Worm (Caenorhabditis elegans) whole organism, L4 larva: Measurements from ENCODE around the gene C14H10.3.

Experiments
- F10B5.3 ChIP-seq: sonication (generic microtip); optimal IDR thresholded peaks from 2 replicates; lab custom pipeline; 2016; ENCODE audit warnings: mild to moderate bottlenecking, missing genetic modification characterization, missing compliant biosample characterization
- F26F4.8 ChIP-seq: fragments of 200-800 bp; sonication (Bioruptor generic); conservative IDR thresholded peaks from 2 replicates; pipeline ENCODE4 v1.3.6; 2022; ENCODE audit warnings: missing genetic modification characterization, missing compliant biosample characterization
- Y75B8A.6 ChIP-seq: fragments of 200-800 bp; sonication (Bioruptor generic); IDR thresholded peaks from 2 replicates; pipeline ENCODE4 v1.3.6; 2022; ENCODE audit warnings: missing genetic modification reagents, missing genetic modification characterization, missing compliant biosample characterization
- ZK337.2 ChIP-seq: fragments of 200-800 bp; sonication (Bioruptor generic); IDR thresholded peaks from 2 replicates; pipeline ENCODE4 v1.3.6; 2022; ENCODE audit warnings: missing genetic modification reagents, missing genetic modification characterization, missing compliant biosample characterization
- ZK546.5 ChIP-seq, 2 experiments: sonication (generic microtip); optimal IDR thresholded peaks; 2 replicates each; lab custom pipeline; 2017; ENCODE audit warnings: missing biosample characterization in 2 of 2, missing genetic modification characterization in 2 of 2
- aha-1 ChIP-seq: fragments of 150-350 bp; peaks from one replicate; lab custom pipeline; 2014; ENCODE audit warnings: missing biosample characterization, missing genetic modification characterization
- ama-1 ChIP-seq: fragments of 150-350 bp; optimal IDR thresholded peaks from 2 replicates; lab custom pipeline; 2014; ENCODE audit warnings: inconsistent platforms, mixed read lengths
- arid-1 ChIP-seq: fragments of 200-800 bp; sonication (Bioruptor generic); conservative IDR thresholded peaks from 2 replicates; pipeline ENCODE4 v1.3.6; 2022; ENCODE audit warnings: missing genetic modification reagents, missing genetic modification characterization, missing compliant biosample characterization
- attf-4 ChIP-seq: sonication (generic microtip); optimal IDR thresholded peaks from 3 replicates; lab custom pipeline; 2017; ENCODE audit warnings: missing biosample characterization, missing genetic modification characterization
- ceh-82 ChIP-seq: sonication (generic microtip); optimal IDR thresholded peaks from 2 replicates; lab custom pipeline; 2017; ENCODE audit warnings: missing biosample characterization, missing genetic modification characterization
- ctbp-1 ChIP-seq: fragments of 200-800 bp; sonication (Bioruptor generic); IDR thresholded peaks from 2 replicates; pipeline ENCODE4 v1.3.6; 2022; ENCODE audit warnings: missing genetic modification reagents, missing genetic modification characterization, missing compliant biosample characterization
- daf-12 ChIP-seq: fragments of 150-350 bp; optimal IDR thresholded peaks from 2 replicates; lab custom pipeline; 2014; ENCODE audit warnings: missing biosample characterization, missing genetic modification reagents, missing genetic modification characterization
- daf-16 ChIP-seq, 3 experiments: sonication (generic microtip); optimal IDR thresholded peaks; 2 replicates each; lab custom pipeline; 2016 to 2017; ENCODE audit warnings: missing genetic modification characterization in 3 of 3, missing genetic modification reagents in 3 of 3, mild to moderate bottlenecking in 2 of 3, missing compliant biosample characterization in 2 of 3, missing biosample characterization in 1 of 3, moderate library complexity in 1 of 3
- daf-8 ChIP-seq: fragments of 200-800 bp; sonication (Bioruptor generic); IDR thresholded peaks from 2 replicates; pipeline ENCODE4 v1.3.6; 2022; ENCODE audit warnings: missing genetic modification characterization, missing compliant biosample characterization
- dpl-1 ChIP-seq: fragments of 150-350 bp; optimal IDR thresholded peaks from 2 replicates; lab custom pipeline; 2014; ENCODE audit warnings: missing biosample characterization, missing genetic modification reagents, missing genetic modification characterization
- dve-1 ChIP-seq: sonication (generic microtip); optimal IDR thresholded peaks from 2 replicates; lab custom pipeline; 2017; ENCODE audit warnings: antibody characterized with exemption, mild to moderate bottlenecking, missing genetic modification characterization, missing compliant biosample characterization; ENCODE audit not compliant: insufficient read depth
- egl-43 ChIP-seq: fragments of 200-800 bp; sonication (Bioruptor generic); IDR thresholded peaks from 2 replicates; pipeline ENCODE4 v1.3.6; 2022; ENCODE audit warnings: missing genetic modification reagents, missing genetic modification characterization, missing compliant biosample characterization
- jun-1 ChIP-seq: fragments of 150-350 bp; optimal IDR thresholded peaks from 2 replicates; lab custom pipeline; 2014; ENCODE audit warnings: missing biosample characterization, missing genetic modification reagents, missing genetic modification characterization
- lim-7 ChIP-seq: fragments of 200-800 bp; sonication (Bioruptor generic); IDR thresholded peaks from 2 replicates; pipeline ENCODE4 v1.3.6; 2022; ENCODE audit warnings: missing genetic modification characterization, missing compliant biosample characterization
- lin-1 ChIP-seq: fragments of 200-800 bp; sonication (Bioruptor generic); IDR thresholded peaks from 2 replicates; pipeline ENCODE4 v1.3.6; 2022; ENCODE audit warnings: missing genetic modification reagents, missing genetic modification characterization, missing compliant biosample characterization
- lin-29 ChIP-seq: fragments of 200-800 bp; sonication (Bioruptor generic); IDR thresholded peaks from 2 replicates; pipeline ENCODE4 v1.3.6; 2022; ENCODE audit warnings: missing genetic modification reagents, missing genetic modification characterization, missing compliant biosample characterization
- lin-38 ChIP-seq: fragments of 200-800 bp; sonication (Bioruptor generic); IDR thresholded peaks from 2 replicates; pipeline ENCODE4 v1.3.6; 2022; ENCODE audit warnings: missing genetic modification reagents, missing genetic modification characterization, missing compliant biosample characterization
- lin-39 ChIP-seq: fragments of 150-350 bp; optimal IDR thresholded peaks from 2 replicates; lab custom pipeline; 2014; ENCODE audit warnings: missing biosample characterization, missing genetic modification reagents, missing genetic modification characterization
- lir-3 ChIP-seq: sonication (generic microtip); optimal IDR thresholded peaks from 2 replicates; lab custom pipeline; 2016; ENCODE audit warnings: mild to moderate bottlenecking, missing genetic modification characterization, missing compliant biosample characterization
- mdl-1 ChIP-seq, 2 experiments: fragments of 150-350 bp in 1 of 2; sonication (generic microtip) in 1 of 2; optimal IDR thresholded peaks; 2 replicates each; lab custom pipeline; 2014 to 2017; ENCODE audit warnings: missing biosample characterization in 2 of 2, missing genetic modification characterization in 2 of 2
- mdt-29 ChIP-seq: fragments of 200-800 bp; sonication (Bioruptor generic); IDR thresholded peaks from 2 replicates; pipeline ENCODE4 v1.3.6; 2022; ENCODE audit warnings: missing genetic modification reagents, missing genetic modification characterization, missing compliant biosample characterization
- mep-1 ChIP-seq: fragments of 150-350 bp; sonication (generic microtip); optimal IDR thresholded peaks from 3 replicates; lab custom pipeline; 2014; ENCODE audit warnings: missing biosample characterization, missing genetic modification characterization
- nhr-10 ChIP-seq: fragments of 150-350 bp; optimal IDR thresholded peaks from 2 replicates; lab custom pipeline; 2014; ENCODE audit warnings: missing biosample characterization, missing genetic modification characterization
- nhr-111 ChIP-seq: fragments of 200-800 bp; sonication (Bioruptor generic); optimal IDR thresholded peaks from 2 replicates; lab custom pipeline; 2018; ENCODE audit warnings: mild to moderate bottlenecking, missing genetic modification characterization, missing compliant biosample characterization
- nhr-25 ChIP-seq: sonication (generic microtip); optimal IDR thresholded peaks from 2 replicates; lab custom pipeline; 2017; ENCODE audit warnings: missing genetic modification characterization, mild to moderate bottlenecking, missing compliant biosample characterization, antibody characterized with exemption, moderate library complexity, borderline replicate concordance; ENCODE audit not compliant: insufficient read depth
- nhr-28 ChIP-seq: fragments of 150-350 bp; optimal IDR thresholded peaks from 2 replicates; lab custom pipeline; 2014; ENCODE audit warnings: missing biosample characterization, missing genetic modification characterization
- nhr-41 ChIP-seq: fragments of 200-800 bp; sonication (Bioruptor generic); IDR thresholded peaks from 2 replicates; pipeline ENCODE4 v1.3.6; 2022; ENCODE audit warnings: missing genetic modification reagents, missing genetic modification characterization, missing compliant biosample characterization
- nhr-6 ChIP-seq: fragments of 150-350 bp; optimal IDR thresholded peaks from 2 replicates; lab custom pipeline; 2014; ENCODE audit warnings: missing biosample characterization, missing genetic modification characterization
- nhr-77 ChIP-seq: fragments of 150-350 bp; optimal IDR thresholded peaks from 2 replicates; lab custom pipeline; 2014; ENCODE audit warnings: missing biosample characterization, missing genetic modification characterization
- pha-4 ChIP-seq, 2 experiments: fragments of 150-350 bp in 1 of 2; fragments of 200-800 bp in 1 of 2; sonication (Bioruptor generic) in 1 of 2; IDR thresholded peaks in 1 of 2; optimal IDR thresholded peaks in 1 of 2; 2 replicates each; pipeline versions ENCODE4 v1.3.6 to Lab custom; 2014 to 2022; ENCODE audit warnings: missing genetic modification characterization in 2 of 2, missing genetic modification reagents in 2 of 2, missing biosample characterization in 1 of 2, missing compliant biosample characterization in 1 of 2
- php-3 ChIP-seq: fragments of 200-800 bp; sonication (Bioruptor generic); IDR thresholded peaks from 2 replicates; pipeline ENCODE4 v1.3.6; 2022; ENCODE audit warnings: missing genetic modification reagents, missing genetic modification characterization, missing compliant biosample characterization
- saeg-2 ChIP-seq: fragments of 200-800 bp; sonication (Bioruptor generic); IDR thresholded peaks from 2 replicates; pipeline ENCODE4 v1.3.6; 2022; ENCODE audit warnings: missing genetic modification reagents, missing genetic modification characterization, missing compliant biosample characterization
- sdz-12 ChIP-seq: fragments of 200-800 bp; sonication (Bioruptor generic); optimal IDR thresholded peaks from 2 replicates; lab custom pipeline; 2018; ENCODE audit warnings: mild to moderate bottlenecking, missing genetic modification characterization, missing compliant biosample characterization
- set-16 ChIP-seq: fragments of 200-800 bp; sonication (Bioruptor generic); IDR thresholded peaks from 2 replicates; pipeline ENCODE4 v1.3.6; 2022; ENCODE audit warnings: missing genetic modification reagents, missing genetic modification characterization, missing compliant biosample characterization
- snpc-1.2 ChIP-seq: fragments of 200-800 bp; sonication (Bioruptor generic); IDR thresholded peaks from 2 replicates; pipeline ENCODE4 v1.3.6; 2022; ENCODE audit warnings: missing genetic modification reagents, missing genetic modification characterization, missing compliant biosample characterization
- snpc-4 ChIP-seq: fragments of 150-350 bp; optimal IDR thresholded peaks from 2 replicates; lab custom pipeline; 2014; ENCODE audit warnings: missing biosample characterization, missing genetic modification characterization
- tag-97 ChIP-seq: fragments of 200-800 bp; sonication (Bioruptor generic); IDR thresholded peaks from 2 replicates; pipeline ENCODE4 v1.3.6; 2022; ENCODE audit warnings: missing genetic modification characterization, missing compliant biosample characterization
- tra-1 ChIP-seq: fragments of 200-800 bp; sonication (Bioruptor generic); IDR thresholded peaks from 2 replicates; pipeline ENCODE4 v1.3.6; 2022; ENCODE audit warnings: missing genetic modification reagents, missing genetic modification characterization, missing compliant biosample characterization
- unc-62 ChIP-seq, 3 experiments: fragments of 150-350 bp in 1 of 3; sonication (generic microtip); optimal IDR thresholded peaks in 2 of 3; peaks in 1 of 3; 1 replicate in 1 of 3; 2 replicates in 2 of 3; lab custom pipeline; 2014 to 2017; ENCODE audit warnings: missing biosample characterization in 3 of 3, missing genetic modification characterization in 3 of 3, missing genetic modification reagents in 3 of 3, missing genotype in 1 of 3
- vab-7 ChIP-seq: fragments of 200-800 bp; sonication (Bioruptor generic); IDR thresholded peaks from 2 replicates; pipeline ENCODE4 v1.3.6; 2022; ENCODE audit warnings: missing genetic modification reagents, missing genetic modification characterization, missing compliant biosample characterization
- zfp-3 ChIP-seq: fragments of 200-800 bp; sonication (Bioruptor generic); conservative IDR thresholded peaks from 2 replicates; pipeline ENCODE4 v1.3.6; 2022; ENCODE audit warnings: missing genetic modification reagents, missing genetic modification characterization, missing compliant biosample characterization
- zip-11 ChIP-seq: fragments of 200-800 bp; sonication (Bioruptor generic); IDR thresholded peaks from 2 replicates; pipeline ENCODE4 v1.3.6; 2022; ENCODE audit warnings: missing genetic modification characterization, missing compliant biosample characterization

Gene C14H10.3

ce11 chrX:10199202-10199601 lies 28.7 kb downstream of the C14H10.3 start:
- TF ChIP-seq php-3 (no peak), pha-4 (GFP tag; IDR thresholded peaks at IDR 0.05; lab: Robert Waterston, UW) (no peak), pha-4 (tag; optimal IDR thresholded peaks at IDR 0.05; lab: Kevin White, UChicago) (no peak), jun-1 (tag; lab: Kevin White, UChicago) (no peak), unc-62 (GFP tag; optimal IDR thresholded peaks at IDR 0.05 in 1 of 2; lab: Kevin White, UChicago) (peak in 1 of 2 experiments; percentile 64), unc-62 (tag; optimal IDR thresholded peaks at IDR 0.05; lab: Kevin White, UChicago) (no peak), lin-1 (GFP tag; lab: Robert Waterston, UW) (no peak)

- TF ChIP-seq ama-1 (no peak), zip-11 (GFP tag; lab: Robert Waterston, UW) (no peak), Y75B8A.6 (no peak), lin-39 (tag; lab: Kevin White, UChicago) (no peak), zfp-3 (no peak), F10B5.3 (no peak), lin-29 (GFP tag; lab: Robert Waterston, UW) (no peak), snpc-1.2 (GFP tag; lab: Robert Waterston, UW) (no peak), nhr-25 (tag; lab: Kevin White, UChicago) (peak; percentile 39), mep-1 (peak; percentile 90), tra-1 (GFP tag; lab: Robert Waterston, UW) (no peak), daf-12 (no peak), tag-97 (GFP tag; lab: Robert Waterston, UW) (no peak), daf-16 (GFP tag; optimal IDR thresholded peaks at IDR 0.05; lab: Kevin White, UChicago) (no peak), daf-16 (tag; optimal IDR thresholded peaks at IDR 0.05; lab: Kevin White, UChicago) (peak; percentile 50), ceh-82 (tag; lab: Kevin White, UChicago) (no peak), attf-4 (tag; lab: Kevin White, UChicago) (no peak), egl-43 (no peak), aha-1 (tag; lab: Kevin White, UChicago) (peak; percentile 59), sdz-12 (no peak), nhr-41 (GFP tag; lab: Robert Waterston, UW) (no peak), dpl-1 (GFP tag; lab: Kevin White, UChicago) (peak; percentile 41), ZK337.2 (no peak), nhr-77 (tag; lab: Kevin White, UChicago) (peak; percentile 69), dve-1 (tag; lab: Kevin White, UChicago) (peak; percentile 79), set-16 (GFP tag; lab: Robert Waterston, UW) (no peak), pha-4 (GFP tag; IDR thresholded peaks at IDR 0.05; lab: Robert Waterston, UW) (no peak), pha-4 (tag; optimal IDR thresholded peaks at IDR 0.05; lab: Kevin White, UChicago) (peak; percentile 66), nhr-10 (no peak), mdl-1 (tag; optimal IDR thresholded peaks at IDR 0.05; lab: Kevin White, UChicago) (peak in 1 of 2 experiments; percentile 28), saeg-2 (GFP tag; lab: Robert Waterston, UW) (no peak), F26F4.8 (no peak), arid-1 (no peak), mdt-29 (no peak), nhr-28 (tag; lab: Kevin White, UChicago) (peak; percentile 78), nhr-111 (no peak), ctbp-1 (no peak), snpc-4 (tag; lab: Kevin White, UChicago) (no peak), jun-1 (tag; lab: Kevin White, UChicago) (no peak), vab-7 (GFP tag; lab: Robert Waterston, UW) (no peak), daf-8 (no peak), lin-38 (GFP tag; lab: Robert Waterston, UW) (no peak), lir-3 (tag; lab: Kevin White, UChicago) (no peak), lim-7 (GFP tag; lab: Robert Waterston, UW) (no peak), nhr-6 (tag; lab: Kevin White, UChicago) (peak; percentile 82), ZK546.5 (tag; optimal IDR thresholded peaks at IDR 0.05; lab: Kevin White, UChicago) (no peak)
Observed at ce11 chrX:10197204-10197756, 30.7 kb downstream of the C14H10.3 start, which contains the start of gene nucb-1. TSS of gene nucb-1 (plus strand) at chrX:10197706.
